Worm (Caenorhabditis elegans) whole organism, midembryonic: Measurements from ENCODE around the gene ess-2.

Source experiments
- T22C8.4 ChIP-seq: fragments of 200-800 bp; sonication (Bioruptor generic); IDR thresholded peaks from 2 replicates; pipeline ENCODE4 v1.3.6; 2022; ENCODE audit warnings: missing genetic modification characterization, missing compliant biosample characterization
- cog-1 ChIP-seq: sonication (generic microtip); optimal IDR thresholded peaks from 2 replicates; lab custom pipeline; 2016; ENCODE audit warnings: missing genetic modification characterization, missing compliant biosample characterization
- flt-1 ChIP-seq: fragments of 200-800 bp; sonication (Bioruptor generic); IDR thresholded peaks from 2 replicates; pipeline ENCODE4 v1.3.6; 2022; ENCODE audit warnings: missing genetic modification characterization, missing compliant biosample characterization
- klf-2 ChIP-seq: fragments of 200-800 bp; sonication (Bioruptor generic); conservative IDR thresholded peaks from 2 replicates; pipeline ENCODE4 v1.3.6; 2022; ENCODE audit warnings: missing genetic modification reagents, missing genetic modification characterization, missing compliant biosample characterization
- med-1 ChIP-seq: sonication (generic microtip); optimal IDR thresholded peaks from 2 replicates; lab custom pipeline; 2017; ENCODE audit warnings: missing genetic modification characterization, mild to moderate bottlenecking, missing compliant biosample characterization, antibody characterized with exemption, missing genetic modification reagents; ENCODE audit not compliant: insufficient read depth
- ref-1 ChIP-seq: fragments of 200-800 bp; sonication (Bioruptor generic); conservative IDR thresholded peaks from 2 replicates; pipeline ENCODE4 v1.3.6; 2022; ENCODE audit warnings: missing genetic modification reagents, missing genetic modification characterization, missing compliant biosample characterization
- tab-1 ChIP-seq: fragments of 200-800 bp; sonication (Bioruptor generic); IDR thresholded peaks from 2 replicates; pipeline ENCODE4 v1.3.6; 2022; ENCODE audit warnings: missing genetic modification characterization, missing compliant biosample characterization
- ztf-23 ChIP-seq: fragments of 200-800 bp; sonication (Bioruptor generic); IDR thresholded peaks from 2 replicates; pipeline ENCODE4 v1.3.6; 2022; ENCODE audit warnings: missing genetic modification reagents, missing genetic modification characterization, missing compliant biosample characterization
- ztf-29 ChIP-seq: fragments of 200-800 bp; sonication (Bioruptor generic); IDR thresholded peaks from 2 replicates; pipeline ENCODE4 v1.3.6; 2022; ENCODE audit warnings: missing genetic modification reagents, missing genetic modification characterization, missing compliant biosample characterization

ess-2 gene

ce11 chrIII:8491945-8492344 lies 1.8 kb upstream of the ess-2 start:
- TF ChIP-seq tab-1 (GFP tag; lab: Robert Waterston, UW) = no peak
- TF ChIP-seq ztf-23 (GFP tag; lab: Robert Waterston, UW) = no peak
- no peak for TF ChIP-seq ztf-29 (GFP tag; lab: Robert Waterston, UW)
- no peak for TF ChIP-seq T22C8.4 (GFP tag; lab: Robert Waterston, UW)
- no peak for TF ChIP-seq med-1
- no peak for TF ChIP-seq cog-1
- TF ChIP-seq ref-1 (GFP tag; lab: Robert Waterston, UW) = no peak
- no peak for TF ChIP-seq klf-2 (GFP tag; lab: Robert Waterston, UW)
- TF ChIP-seq flt-1 (GFP tag; lab: Robert Waterston, UW) = no peak

ce11 chrIII:8483853-8484252 lies 6.3 kb downstream of the ess-2 start, which contains the start of gene F42H10.3:
TSS of gene F42H10.3 (plus strand) at chrIII:8484153.
- TF ChIP-seq ztf-29 (GFP tag; lab: Robert Waterston, UW) = no peak
- no peak for TF ChIP-seq klf-2 (GFP tag; lab: Robert Waterston, UW)
- TF ChIP-seq ztf-23 (GFP tag; lab: Robert Waterston, UW) = no peak
- no peak for TF ChIP-seq T22C8.4 (GFP tag; lab: Robert Waterston, UW)
- no peak for TF ChIP-seq ref-1 (GFP tag; lab: Robert Waterston, UW)
- TF ChIP-seq flt-1 (GFP tag; lab: Robert Waterston, UW) = no peak
- TF ChIP-seq med-1 = no peak
- no peak for TF ChIP-seq tab-1 (GFP tag; lab: Robert Waterston, UW)
- no peak for TF ChIP-seq cog-1

- no peak for TF ChIP-seq klf-2 (GFP tag; lab: Robert Waterston, UW)
- TF ChIP-seq ztf-23 (GFP tag; lab: Robert Waterston, UW) = no peak
- TF ChIP-seq med-1 = no peak
- no peak for TF ChIP-seq T22C8.4 (GFP tag; lab: Robert Waterston, UW)
- no peak for TF ChIP-seq ztf-29 (GFP tag; lab: Robert Waterston, UW)
- no peak for TF ChIP-seq cog-1
- no peak for TF ChIP-seq tab-1 (GFP tag; lab: Robert Waterston, UW)
- no peak for TF ChIP-seq ref-1 (GFP tag; lab: Robert Waterston, UW)
- TF ChIP-seq flt-1 (GFP tag; lab: Robert Waterston, UW) = no peak
Measured at ce11 chrIII:8480355-8480754, 9.8 kb downstream of the ess-2 start, which contains the start of gene F42H10.6. TSS of gene F42H10.6 (minus strand) at chrIII:8480455.

ce11 chrIII:8479322-8479864 lies 10.8 kb downstream of the ess-2 start:
- TF ChIP-seq klf-2 (GFP tag; lab: Robert Waterston, UW) (no peak), T22C8.4 (GFP tag; lab: Robert Waterston, UW) (no peak), med-1 (no peak), ztf-23 (GFP tag; lab: Robert Waterston, UW) (no peak), ztf-29 (GFP tag; lab: Robert Waterston, UW) (no peak), tab-1 (GFP tag; lab: Robert Waterston, UW) (no peak), ref-1 (GFP tag; lab: Robert Waterston, UW) (no peak), flt-1 (GFP tag; lab: Robert Waterston, UW) (no peak), cog-1 (no peak)

ce11 chrIII:8473292-8473691 lies 16.9 kb downstream of the ess-2 start:
- no peak for TF ChIP-seq ztf-23 (GFP tag; lab: Robert Waterston, UW)
- no peak for TF ChIP-seq ref-1 (GFP tag; lab: Robert Waterston, UW)
- TF ChIP-seq ztf-29 (GFP tag; lab: Robert Waterston, UW) = no peak
- TF ChIP-seq cog-1 = no peak
- TF ChIP-seq med-1 = no peak
- no peak for TF ChIP-seq klf-2 (GFP tag; lab: Robert Waterston, UW)
- no peak for TF ChIP-seq tab-1 (GFP tag; lab: Robert Waterston, UW)

- TF ChIP-seq tab-1 (GFP tag; lab: Robert Waterston, UW) = no peak
Measured at ce11 chrIII:8467520-8467919, 22.6 kb downstream of the ess-2 start.

ce11 chrIII:8466735-8467134 lies 23.4 kb downstream of the ess-2 start, which contains the start of gene mig-39:
TSS of gene mig-39 (plus strand) at chrIII:8467035.
- no peak for TF ChIP-seq tab-1 (GFP tag; lab: Robert Waterston, UW)
- TF ChIP-seq flt-1 (GFP tag; lab: Robert Waterston, UW) = no peak
- TF ChIP-seq T22C8.4 (GFP tag; lab: Robert Waterston, UW) = no peak
- TF ChIP-seq klf-2 (GFP tag; lab: Robert Waterston, UW) = no peak
- no peak for TF ChIP-seq cog-1
- TF ChIP-seq ztf-29 (GFP tag; lab: Robert Waterston, UW) = no peak
- TF ChIP-seq ref-1 (GFP tag; lab: Robert Waterston, UW) = no peak
- no peak for TF ChIP-seq ztf-23 (GFP tag; lab: Robert Waterston, UW)
- no peak for TF ChIP-seq med-1

- TF ChIP-seq ztf-23 (GFP tag; lab: Robert Waterston, UW) (no peak), ref-1 (GFP tag; lab: Robert Waterston, UW) (no peak), tab-1 (GFP tag; lab: Robert Waterston, UW) (no peak), flt-1 (GFP tag; lab: Robert Waterston, UW) (no peak)
Measured at ce11 chrIII:8461410-8461809, 28.7 kb downstream of the ess-2 start.

- TF ChIP-seq klf-2 (GFP tag; lab: Robert Waterston, UW) = no peak
- no peak for TF ChIP-seq ref-1 (GFP tag; lab: Robert Waterston, UW)
- no peak for TF ChIP-seq ztf-23 (GFP tag; lab: Robert Waterston, UW)
- TF ChIP-seq flt-1 (GFP tag; lab: Robert Waterston, UW) = no peak
- TF ChIP-seq ztf-29 (GFP tag; lab: Robert Waterston, UW) = no peak
- TF ChIP-seq T22C8.4 (GFP tag; lab: Robert Waterston, UW) = no peak
- TF ChIP-seq med-1 = no peak
- TF ChIP-seq cog-1 = no peak
- no peak for TF ChIP-seq tab-1 (GFP tag; lab: Robert Waterston, UW)
Measured at ce11 chrIII:8457605-8458004, 32.5 kb downstream of the ess-2 start.

ce11 chrIII:8451181-8451580 lies 39.0 kb downstream of the ess-2 start:
- TF ChIP-seq klf-2 (GFP tag; lab: Robert Waterston, UW) (no peak), T22C8.4 (GFP tag; lab: Robert Waterston, UW) (no peak), med-1 (no peak), ref-1 (GFP tag; lab: Robert Waterston, UW) (no peak), cog-1 (no peak)
